Worm (Caenorhabditis elegans): ENCODE data around the gene gcc-1.

ce11 chrX:3204778-3205177 lies 45.0 kb downstream of the gcc-1 start, which contains the start of gene F28B4.1:
- no peak for TF ChIP-seq T22C8.4 (GFP tag; IDR thresholded peaks at IDR 0.05)
- no peak for TF ChIP-seq med-1 (GFP tag; optimal IDR thresholded peaks at IDR 0.05; ENCODE audit: insufficient read depth)
- TF ChIP-seq ztf-29 (GFP tag; IDR thresholded peaks at IDR 0.05) = no peak
- no peak for TF ChIP-seq ztf-23 (GFP tag; IDR thresholded peaks at IDR 0.05)
- TF ChIP-seq tab-1 (GFP tag; IDR thresholded peaks at IDR 0.05) = no peak
- TF ChIP-seq klf-2 (GFP tag; conservative IDR thresholded peaks at IDR 0.05) = no peak
- no peak for TF ChIP-seq cog-1 (tag; optimal IDR thresholded peaks at IDR 0.05)

Data from whole organism, midembryonic.